Fruit fly (Drosophila melanogaster): ENCODE data around the gene CG17376.

CG17376 gene

DNA sequence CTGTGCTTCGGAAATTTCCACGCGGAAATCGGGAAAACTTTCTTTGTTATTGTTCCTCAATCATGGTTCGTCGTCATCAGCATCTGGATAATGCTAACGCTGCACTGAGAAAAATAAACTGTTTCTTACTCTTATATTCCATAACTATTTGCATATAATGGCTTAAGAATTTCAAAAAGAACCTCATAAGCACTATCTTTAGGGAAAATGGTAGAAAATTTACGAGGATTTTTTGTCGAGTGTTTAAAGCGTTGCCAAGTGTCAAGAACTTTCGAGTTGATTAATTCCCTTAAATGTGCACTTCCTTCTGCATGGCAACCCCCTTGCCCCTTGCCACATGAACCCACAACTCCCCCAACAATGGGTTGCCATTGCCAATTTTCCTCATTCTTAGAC lies 12.7 kb downstream of the CG17376 start (continued):
- TF ChIP-seq Sox15 (GFP tag; optimal IDR thresholded peaks at IDR 0.05) (peak; percentile 17), topi (GFP tag; optimal IDR thresholded peaks at IDR 0.05) (peak; percentile 53), fd59A (GFP tag; optimal IDR thresholded peaks at IDR 0.05) (peak; percentile 5), fkh (GFP tag; optimal IDR thresholded peaks at IDR 0.05) (no peak), ss (GFP tag; optimal IDR thresholded peaks at IDR 0.05) (no peak), Smox (GFP tag; optimal IDR thresholded peaks at IDR 0.05) (peak; percentile 2), CG15336 (GFP tag; IDR thresholded peaks at IDR 0.05) (peak; percentile 76), Sox14 (GFP tag; optimal IDR thresholded peaks at IDR 0.05) (no peak), Gug (GFP tag; IDR thresholded peaks at IDR 0.05) (peak; percentile 38), CG3919 (GFP tag; optimal IDR thresholded peaks at IDR 0.05) (peak; percentile 59), Sox102F (GFP tag; optimal IDR thresholded peaks at IDR 0.05) (peak; percentile 27), Hr39 (GFP tag; optimal IDR thresholded peaks at IDR 0.05) (peak; percentile 57), CG10669 (GFP tag; optimal IDR thresholded peaks at IDR 0.05) (peak; percentile 57), CG6163 (GFP tag; IDR thresholded peaks at IDR 0.05) (peak; percentile 52; the same call in 2 of the 3 replicates), CG11294 (GFP tag; IDR thresholded peaks at IDR 0.05) (0 out of 2 replicates have a peak, but pooled peaks have one; percentile 14), CG11902 (GFP tag; optimal IDR thresholded peaks at IDR 0.05) (no peak), pdm3 (GFP tag; optimal IDR thresholded peaks at IDR 0.05) (peak; percentile 60), CG4318 (GFP tag; optimal IDR thresholded peaks at IDR 0.05) (peak; percentile 73), Hr4 (GFP tag; optimal IDR thresholded peaks at IDR 0.05) (peak; percentile 63), CG8319 (GFP tag; optimal IDR thresholded peaks at IDR 0.05) (no peak), dsx (GFP tag; optimal IDR thresholded peaks at IDR 0.05; ENCODE audit: poor library complexity, severe bottlenecking) (peak; percentile 5), Eip93F (GFP tag; optimal IDR thresholded peaks at IDR 0.05) (no peak), Blimp-1 (GFP tag; optimal IDR thresholded peaks at IDR 0.05) (no peak), CG8119 (GFP tag; IDR thresholded peaks at IDR 0.05) (peak; percentile 72), CG9139 (GFP tag; optimal IDR thresholded peaks at IDR 0.05) (no peak), esn (GFP tag; optimal IDR thresholded peaks at IDR 0.05) (no peak), Hr38 (GFP tag; optimal IDR thresholded peaks at IDR 0.05) (no peak)

DNA sequence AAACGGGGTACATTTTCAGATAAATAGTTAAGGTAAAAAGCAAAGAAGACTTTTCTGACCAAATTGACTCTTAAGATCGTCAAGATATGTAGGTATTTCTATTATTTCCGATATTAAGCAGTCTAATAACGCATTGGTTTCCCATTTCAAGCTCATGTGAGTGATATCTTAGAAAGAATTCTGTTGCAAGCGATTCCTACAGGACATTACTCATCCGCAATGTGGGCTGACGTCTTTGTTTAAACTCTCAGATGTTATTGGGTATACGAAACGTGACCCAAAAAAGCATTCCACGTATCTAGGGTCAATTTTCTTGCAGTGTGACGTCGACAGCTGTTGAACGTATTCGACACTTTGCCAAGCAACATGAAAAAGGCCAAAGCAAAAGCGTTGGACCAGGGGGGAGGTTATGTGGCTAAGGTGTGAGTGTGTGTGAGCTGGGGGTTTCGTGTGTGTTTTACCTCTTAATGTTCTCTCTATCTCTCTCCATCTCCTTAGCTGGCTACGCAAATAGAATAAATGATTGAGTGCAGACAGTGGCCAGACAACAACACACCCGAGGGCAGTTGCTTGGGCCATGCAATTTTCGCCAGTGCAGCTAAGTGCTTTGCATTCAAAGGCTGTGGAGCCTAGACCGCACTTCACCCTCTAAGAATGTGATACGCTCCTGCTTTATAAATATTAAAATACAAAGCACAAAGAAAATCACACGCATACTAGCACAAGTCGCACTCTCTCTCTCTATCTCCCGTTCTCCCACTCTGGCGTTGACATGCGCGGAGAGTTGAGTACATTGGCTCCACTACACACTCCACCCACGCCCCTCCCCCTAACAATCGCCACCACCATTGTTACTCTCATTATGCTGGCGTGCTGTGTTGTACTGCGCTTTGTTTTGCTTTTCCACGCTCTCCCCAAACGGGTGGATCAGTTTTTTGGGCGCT lies 13.4 kb downstream of the CG17376 start:
- TF ChIP-seq net (GFP tag; optimal IDR thresholded peaks at IDR 0.05) (peak; percentile 95), Hr38 (GFP tag; optimal IDR thresholded peaks at IDR 0.05) (no peak), CG16779 (tag; optimal IDR thresholded peaks at IDR 0.05) (peak; percentile 91), topi (GFP tag; optimal IDR thresholded peaks at IDR 0.05) (peak; percentile 95), Hr39 (GFP tag; optimal IDR thresholded peaks at IDR 0.05) (peak; percentile 96), CG34406 (GFP tag; optimal IDR thresholded peaks at IDR 0.05) (peak; percentile 94), CG6276 (GFP tag; optimal IDR thresholded peaks at IDR 0.05) (peak; percentile 94), CG11762 (GFP tag; optimal IDR thresholded peaks at IDR 0.05; ENCODE audit: insufficient read depth) (peak; percentile 93), dsx (GFP tag; optimal IDR thresholded peaks at IDR 0.05; ENCODE audit: poor library complexity, severe bottlenecking) (peak; percentile 85), fkh (GFP tag; optimal IDR thresholded peaks at IDR 0.05) (peak; percentile 99), CG15336 (GFP tag; IDR thresholded peaks at IDR 0.05) (peak; percentile 87), acj6 (GFP tag; optimal IDR thresholded peaks at IDR 0.05) (peak; percentile 94), CG31627 (GFP tag; optimal IDR thresholded peaks at IDR 0.05) (peak; percentile 96), vri (GFP tag; optimal IDR thresholded peaks at IDR 0.05) (peak; percentile 72), CG9139 (GFP tag; optimal IDR thresholded peaks at IDR 0.05) (peak; percentile 85), Eip93F (GFP tag; optimal IDR thresholded peaks at IDR 0.05) (peak; percentile 79), Sox14 (GFP tag; optimal IDR thresholded peaks at IDR 0.05) (peak; percentile 95), CG6854 (GFP tag; optimal IDR thresholded peaks at IDR 0.05) (peak; percentile 84), cyc (GFP tag; optimal IDR thresholded peaks at IDR 0.05) (peak; percentile 94), CG8319 (GFP tag; optimal IDR thresholded peaks at IDR 0.05) (peak; percentile 90), CG3032 (tag; optimal IDR thresholded peaks at IDR 0.05) (peak; percentile 93), Smox (GFP tag; optimal IDR thresholded peaks at IDR 0.05) (peak; percentile 91), Lpt (GFP tag; optimal IDR thresholded peaks at IDR 0.05) (peak; percentile 89), CG8119 (GFP tag; IDR thresholded peaks at IDR 0.05) (peak; percentile 93), Eip75B (GFP tag; optimal IDR thresholded peaks at IDR 0.05) (peak; percentile 96), spab (GFP tag; optimal IDR thresholded peaks at IDR 0.05) (peak; percentile 94), CG32006 (GFP tag; optimal IDR thresholded peaks at IDR 0.05) (peak; percentile 98), esn (GFP tag; optimal IDR thresholded peaks at IDR 0.05) (peak; percentile 97), CG6163 (GFP tag; IDR thresholded peaks at IDR 0.05) (peak; percentile 91), OdsH (GFP tag; optimal IDR thresholded peaks at IDR 0.05) (peak; percentile 96), svp (GFP tag) (peak; percentile 99), CG10631 (GFP tag; optimal IDR thresholded peaks at IDR 0.05) (peak; percentile 94), ss (GFP tag; optimal IDR thresholded peaks at IDR 0.05) (peak; percentile 82 to 87)
